Fruit fly (Drosophila melanogaster): ENCODE data around the gene CG31636.

DNA sequence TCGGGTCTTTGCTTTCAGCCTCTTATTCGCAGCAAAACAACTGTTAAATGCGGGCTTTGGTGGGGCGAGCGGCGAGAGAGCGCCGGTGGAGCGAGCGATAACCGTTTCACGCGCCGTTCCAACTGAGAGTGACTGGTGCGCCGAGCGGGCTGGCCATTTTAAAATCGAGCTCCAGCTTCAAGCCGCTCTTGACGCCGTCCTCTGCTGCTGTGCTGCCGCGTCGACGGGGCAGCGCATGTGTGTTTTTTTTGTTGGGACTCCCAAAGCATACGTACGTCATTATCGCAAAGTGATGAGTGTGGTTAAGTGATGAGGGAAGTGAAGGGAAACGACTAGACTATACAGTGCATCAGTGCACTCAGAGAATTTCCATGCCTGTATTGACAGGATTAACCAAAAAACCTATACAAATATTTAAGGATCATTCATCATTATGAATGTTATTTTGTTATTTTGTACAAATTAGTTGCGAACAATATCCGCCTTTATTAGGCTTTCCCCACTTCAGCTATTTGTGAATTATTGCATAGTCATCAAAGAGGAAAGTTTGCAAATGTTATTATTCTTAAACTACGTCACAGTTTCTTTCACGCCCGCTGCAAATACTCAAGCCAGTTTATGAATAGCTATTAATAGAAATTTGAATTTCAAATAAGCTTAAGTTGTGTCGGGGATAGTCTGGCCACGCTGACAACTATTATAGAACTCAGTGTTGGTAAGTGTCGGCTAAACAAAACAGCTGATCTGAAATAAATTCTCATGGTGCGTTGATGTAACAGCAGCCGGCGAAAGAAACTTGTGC lies 15.5 kb upstream of the CG31636 start, which contains the start of gene Spn27A:
- TF ChIP-seq pan (optimal IDR thresholded peaks at IDR 0.05) (no peak), Dfd (GFP tag; optimal IDR thresholded peaks at IDR 0.05) (no peak), Hnf4 (GFP tag; optimal IDR thresholded peaks at IDR 0.05) (peak; percentile 62)
